ENCODE assay signal across 1 fruit fly cellular context in genomic region chr3R:20592517-20593462, dm6.
TF ChIP-seq lines count a peak whose summit lies in the region.

Pus1 (minus strand) TSS chr3R:20592671.
bon (plus strand) TSS chr3R:20593139.

TF ChIP-seq in whole organism, embryonic, 481 proteins besides CTCF, POLR2A, EP300 and RAD21 (continued from another document and continues in another):
- TF ChIP-seq Trl (optimal IDR thresholded peaks at IDR 0.05; lab: Kevin White, UChicago) (peak in 1 of 2 experiments; percentile 34), Trl (GFP tag; optimal IDR thresholded peaks at IDR 0.05; lab: Kevin White, UChicago) (no peak), phol (tag; optimal IDR thresholded peaks at IDR 0.05; lab: Kevin White, UChicago) (peak; percentile 99), Atf-2 (GFP tag; optimal IDR thresholded peaks at IDR 0.05; lab: Kevin White, UChicago) (no peak), Nf-YA (GFP tag; IDR thresholded peaks at IDR 0.05; lab: Robert Waterston, UW) (0 out of 2 replicates have a peak, but pooled peaks have one; percentile 8), Bgb (GFP tag; IDR thresholded peaks at IDR 0.05; lab: Robert Waterston, UW; ENCODE audit: partially characterized antibody) (peak; percentile 57), ssp (GFP tag; IDR thresholded peaks at IDR 0.05; lab: Robert Waterston, UW) (no peak), tx (GFP tag; optimal IDR thresholded peaks at IDR 0.05; lab: Kevin White, UChicago) (peak; percentile 33), Lhr (GFP tag; optimal IDR thresholded peaks at IDR 0.05; lab: Kevin White, UChicago) (peak; percentile 51), CG12744 (GFP tag; optimal IDR thresholded peaks at IDR 0.05; lab: Kevin White, UChicago) (no peak), tgo (GFP tag; IDR thresholded peaks at IDR 0.05; lab: Robert Waterston, UW) (no peak), al (GFP tag; IDR thresholded peaks at IDR 0.05; lab: Robert Waterston, UW) (no peak), HLH54F (GFP tag; optimal IDR thresholded peaks at IDR 0.05; lab: Kevin White, UChicago) (peak; percentile 30), Xrp1 (GFP tag; IDR thresholded peaks at IDR 0.05; lab: Robert Waterston, UW) (no peak), CG9215 (GFP tag; IDR thresholded peaks at IDR 0.05; lab: Robert Waterston, UW) (no peak), CG10321 (GFP tag; IDR thresholded peaks at IDR 0.05; lab: Robert Waterston, UW) (no peak), dmrt99B (tag; optimal IDR thresholded peaks at IDR 0.05; lab: Kevin White, UChicago) (no peak), CG4404 (GFP tag; IDR thresholded peaks at IDR 0.05; lab: Robert Waterston, UW) (no peak), CG9797 (GFP tag; optimal IDR thresholded peaks at IDR 0.05; lab: Kevin White, UChicago) (peak; percentile 89), rib (GFP tag; IDR thresholded peaks at IDR 0.05; lab: Robert Waterston, UW) (peak; percentile 48; the same call in 1 of the 2 replicates), CG7357 (GFP tag; IDR thresholded peaks at IDR 0.05; lab: Robert Waterston, UW) (no peak), Blimp-1 (GFP tag; optimal IDR thresholded peaks at IDR 0.05; lab: Kevin White, UChicago) (peak; percentile 51), CG17385 (GFP tag; optimal IDR thresholded peaks at IDR 0.05; lab: Kevin White, UChicago) (peak; percentile 95), sob (GFP tag; IDR thresholded peaks at IDR 0.05; lab: Robert Waterston, UW) (peak; percentile 22; the same call in 1 of the 2 replicates), Elba2 (GFP tag; optimal IDR thresholded peaks at IDR 0.05; lab: Kevin White, UChicago) (no peak), knrl (GFP tag; IDR thresholded peaks at IDR 0.05; lab: Robert Waterston, UW; ENCODE audit: partially characterized antibody) (no peak), CG2712 (tag; optimal IDR thresholded peaks at IDR 0.05; lab: Kevin White, UChicago) (peak; percentile 33), sens (GFP tag; lab: Kevin White, UChicago) (peak; percentile 89), Abd-B (GFP tag; optimal IDR thresholded peaks at IDR 0.05; lab: Kevin White, UChicago) (no peak), CG33213 (GFP tag; optimal IDR thresholded peaks at IDR 0.05; lab: Kevin White, UChicago) (peak; percentile 36), fru (optimal IDR thresholded peaks at IDR 0.05; lab: Kevin White, UChicago) (no peak), gcm (GFP tag; optimal IDR thresholded peaks at IDR 0.05; lab: Kevin White, UChicago) (peak; percentile 30), CG10565 (GFP tag; optimal IDR thresholded peaks at IDR 0.05; lab: Kevin White, UChicago) (no peak), CG2202 (tag; optimal IDR thresholded peaks at IDR 0.05; lab: Kevin White, UChicago) (no peak), TFAM (GFP tag; optimal IDR thresholded peaks at IDR 0.05; lab: Kevin White, UChicago) (no peak), CG15479 (GFP tag; optimal IDR thresholded peaks at IDR 0.05; lab: Kevin White, UChicago) (no peak), CG3726 (GFP tag; IDR thresholded peaks at IDR 0.05; lab: Robert Waterston, UW) (no peak), fu2 (GFP tag; optimal IDR thresholded peaks at IDR 0.05; lab: Kevin White, UChicago) (peak; percentile 25), CG3838 (GFP tag; optimal IDR thresholded peaks at IDR 0.05; lab: Kevin White, UChicago) (no peak), NFAT (GFP tag; IDR thresholded peaks at IDR 0.05; lab: Robert Waterston, UW) (0 out of 2 replicates have a peak, but pooled peaks have one; percentile 13), CG1024 (GFP tag; IDR thresholded peaks at IDR 0.05; lab: Robert Waterston, UW) (no peak), fd64A (GFP tag; optimal IDR thresholded peaks at IDR 0.05; lab: Kevin White, UChicago) (no peak), BtbVII (GFP tag; optimal IDR thresholded peaks at IDR 0.05; lab: Kevin White, UChicago) (no peak), CG15601 (tag; optimal IDR thresholded peaks at IDR 0.05; lab: Kevin White, UChicago) (peak; percentile 14), CG11456 (GFP tag; IDR thresholded peaks at IDR 0.05; lab: Robert Waterston, UW) (no peak), PHDP (tag; optimal IDR thresholded peaks at IDR 0.05; lab: Kevin White, UChicago) (no peak), Dip3 (GFP tag; optimal IDR thresholded peaks at IDR 0.05; lab: Kevin White, UChicago) (no peak), CG1603 (tag; optimal IDR thresholded peaks at IDR 0.05; lab: Kevin White, UChicago) (peak; percentile 67), CG1647 (GFP tag; optimal IDR thresholded peaks at IDR 0.05; lab: Kevin White, UChicago) (no peak), Mrtf (GFP tag; IDR thresholded peaks at IDR 0.05; lab: Robert Waterston, UW) (no peak), HHEX (GFP tag; optimal IDR thresholded peaks at IDR 0.05; lab: Kevin White, UChicago) (no peak), CkIIα-i1 (GFP tag; IDR thresholded peaks at IDR 0.05; lab: Robert Waterston, UW) (no peak), kni (GFP tag; optimal IDR thresholded peaks at IDR 0.05; lab: Kevin White, UChicago) (peak; percentile 30), stwl (tag; optimal IDR thresholded peaks at IDR 0.05; lab: Kevin White, UChicago) (peak; percentile 79), CG18599 (GFP tag; optimal IDR thresholded peaks at IDR 0.05; lab: Kevin White, UChicago) (no peak), oc (tag; optimal IDR thresholded peaks at IDR 0.05; lab: Kevin White, UChicago) (peak; percentile 9), CG8089 (GFP tag; optimal IDR thresholded peaks at IDR 0.05; lab: Kevin White, UChicago) (no peak), inv (GFP tag; IDR thresholded peaks at IDR 0.05; lab: Robert Waterston, UW; ENCODE audit: partially characterized antibody) (no peak), gsb-n (tag; optimal IDR thresholded peaks at IDR 0.05; lab: Kevin White, UChicago) (no peak), Hr3 (GFP tag; optimal IDR thresholded peaks at IDR 0.05; lab: Kevin White, UChicago) (no peak), CG30020 (tag; optimal IDR thresholded peaks at IDR 0.05; lab: Kevin White, UChicago) (peak; percentile 43), CG1602 (GFP tag; optimal IDR thresholded peaks at IDR 0.05; lab: Kevin White, UChicago) (no peak), z (GFP tag; IDR thresholded peaks at IDR 0.05; lab: Robert Waterston, UW) (no peak), jumu (GFP tag; optimal IDR thresholded peaks at IDR 0.05; lab: Kevin White, UChicago) (peak; percentile 32), CG2875 (GFP tag; optimal IDR thresholded peaks at IDR 0.05; lab: Kevin White, UChicago) (no peak), gfzf (GFP tag; optimal IDR thresholded peaks at IDR 0.05; lab: Kevin White, UChicago) (peak; percentile 60), en (GFP tag; optimal IDR thresholded peaks at IDR 0.05; lab: Kevin White, UChicago) (no peak), trem (tag; optimal IDR thresholded peaks at IDR 0.05; lab: Kevin White, UChicago) (peak; percentile 51), CG2199 (GFP tag; IDR thresholded peaks at IDR 0.05; lab: Robert Waterston, UW) (0 out of 3 replicates have a peak, but pooled peaks have one; percentile 16), ci (GFP tag; IDR thresholded peaks at IDR 0.05; lab: Robert Waterston, UW) (peak; percentile 20; the same call in 1 of the 3 replicates), CG16815 (GFP tag; optimal IDR thresholded peaks at IDR 0.05; lab: Kevin White, UChicago) (no peak), sr (GFP tag; IDR thresholded peaks at IDR 0.05; lab: Robert Waterston, UW) (no peak), CG10267 (tag; optimal IDR thresholded peaks at IDR 0.05; lab: Kevin White, UChicago) (peak; percentile 40), usp (GFP tag; optimal IDR thresholded peaks at IDR 0.05; lab: Kevin White, UChicago) (no peak), pzg (GFP tag; optimal IDR thresholded peaks at IDR 0.05; lab: Kevin White, UChicago) (peak; percentile 87), CG4424 (GFP tag; optimal IDR thresholded peaks at IDR 0.05; lab: Kevin White, UChicago) (no peak), tna (GFP tag; IDR thresholded peaks at IDR 0.05; lab: Robert Waterston, UW; ENCODE audit: partially characterized antibody) (peak; percentile 46; the same call in 1 of the 2 replicates), cas (GFP tag; IDR thresholded peaks at IDR 0.05; lab: Robert Waterston, UW) (no peak), CG34224 (GFP tag; IDR thresholded peaks at IDR 0.05; lab: Robert Waterston, UW; ENCODE audit: partially characterized antibody) (peak; percentile 20; the same call in 1 of the 3 replicates), CG6683 (GFP tag; optimal IDR thresholded peaks at IDR 0.05; lab: Kevin White, UChicago) (no peak), prd (optimal IDR thresholded peaks at IDR 0.05; lab: Kevin White, UChicago) (no peak), prd (GFP tag; IDR thresholded peaks at IDR 0.05; lab: Robert Waterston, UW) (peak; percentile 12; the same call in 1 of the 3 replicates), nerfin-2 (GFP tag; IDR thresholded peaks at IDR 0.05; lab: Robert Waterston, UW; ENCODE audit: partially characterized antibody) (no peak), ttk (GFP tag; IDR thresholded peaks at IDR 0.05; lab: Robert Waterston, UW) (no peak), Vsx1 (GFP tag; optimal IDR thresholded peaks at IDR 0.05; lab: Kevin White, UChicago) (peak; percentile 51), Usf (GFP tag; optimal IDR thresholded peaks at IDR 0.05; lab: Kevin White, UChicago) (no peak), dysf (GFP tag; IDR thresholded peaks at IDR 0.05; lab: Robert Waterston, UW) (no peak), tio (GFP tag; optimal IDR thresholded peaks at IDR 0.05; lab: Kevin White, UChicago) (no peak), toy (GFP tag; IDR thresholded peaks at IDR 0.05; lab: Robert Waterston, UW) (no peak), btn (GFP tag; optimal IDR thresholded peaks at IDR 0.05; lab: Kevin White, UChicago) (no peak), CG7928 (GFP tag; optimal IDR thresholded peaks at IDR 0.05; lab: Kevin White, UChicago) (no peak), CG5245 (GFP tag; optimal IDR thresholded peaks at IDR 0.05; lab: Kevin White, UChicago) (no peak), CG11504 (tag; optimal IDR thresholded peaks at IDR 0.05; lab: Kevin White, UChicago) (peak; percentile 29), chn (GFP tag; optimal IDR thresholded peaks at IDR 0.05; lab: Kevin White, UChicago) (peak; percentile 5), fd102C (GFP tag; optimal IDR thresholded peaks at IDR 0.05; lab: Kevin White, UChicago) (no peak), onecut (GFP tag; IDR thresholded peaks at IDR 0.05; lab: Robert Waterston, UW) (no peak), Ssrp (tag; optimal IDR thresholded peaks at IDR 0.05; lab: Kevin White, UChicago) (no peak), Six4 (GFP tag; optimal IDR thresholded peaks at IDR 0.05; lab: Kevin White, UChicago) (peak; percentile 1), Side (GFP tag; optimal IDR thresholded peaks at IDR 0.05; lab: Kevin White, UChicago) (peak; percentile 41), MTF-1 (GFP tag; optimal IDR thresholded peaks at IDR 0.05; lab: Kevin White, UChicago; ENCODE audit: borderline replicate concordance) (no peak), Dad (GFP tag; optimal IDR thresholded peaks at IDR 0.05; lab: Kevin White, UChicago) (no peak), Gsc (GFP tag; IDR thresholded peaks at IDR 0.05; lab: Robert Waterston, UW) (no peak), bab2 (GFP tag; optimal IDR thresholded peaks at IDR 0.05; lab: Kevin White, UChicago) (peak; percentile 22), slou (GFP tag; optimal IDR thresholded peaks at IDR 0.05; lab: Kevin White, UChicago) (no peak), CG18619 (GFP tag; optimal IDR thresholded peaks at IDR 0.05; lab: Kevin White, UChicago) (no peak), zen (tag; optimal IDR thresholded peaks at IDR 0.05; lab: Kevin White, UChicago) (peak; percentile 74), slbo (GFP tag; IDR thresholded peaks at IDR 0.05; lab: Robert Waterston, UW) (peak; percentile 52; the same call in 1 of the 2 replicates), CG18262 (tag; optimal IDR thresholded peaks at IDR 0.05; lab: Kevin White, UChicago) (peak; percentile 21), Oaz (GFP tag; IDR thresholded peaks at IDR 0.05; lab: Robert Waterston, UW) (no peak), bsh (GFP tag; optimal IDR thresholded peaks at IDR 0.05; lab: Kevin White, UChicago) (peak; percentile 2 to 7), seq (GFP tag; IDR thresholded peaks at IDR 0.05; lab: Robert Waterston, UW) (no peak; the same call in 1 of the 2 replicates), Nf-YC (tag; optimal IDR thresholded peaks at IDR 0.05; lab: Kevin White, UChicago) (peak; percentile 42), sim (GFP tag; IDR thresholded peaks at IDR 0.05; lab: Robert Waterston, UW) (no peak), CG8359 (GFP tag; optimal IDR thresholded peaks at IDR 0.05; lab: Kevin White, UChicago; ENCODE audit: borderline replicate concordance) (no peak), CG11695 (GFP tag; IDR thresholded peaks at IDR 0.05; lab: Robert Waterston, UW) (no peak), unpg (GFP tag; optimal IDR thresholded peaks at IDR 0.05; lab: Kevin White, UChicago) (no peak), CG2116 (GFP tag; optimal IDR thresholded peaks at IDR 0.05; lab: Kevin White, UChicago) (no peak), CG10366 (GFP tag; IDR thresholded peaks at IDR 0.05; lab: Robert Waterston, UW) (no peak), D (optimal IDR thresholded peaks at IDR 0.05; lab: Kevin White, UChicago) (no peak), D (GFP tag; optimal IDR thresholded peaks at IDR 0.05; lab: Kevin White, UChicago) (no peak), CG12219 (GFP tag; optimal IDR thresholded peaks at IDR 0.05; lab: Kevin White, UChicago) (no peak), tin (GFP tag; optimal IDR thresholded peaks at IDR 0.05; lab: Kevin White, UChicago) (peak; percentile 30), CG6272 (GFP tag; IDR thresholded peaks at IDR 0.05; lab: Robert Waterston, UW) (no peak), emc (GFP tag; optimal IDR thresholded peaks at IDR 0.05; lab: Kevin White, UChicago) (no peak), Stat92E (GFP tag; optimal IDR thresholded peaks at IDR 0.05; lab: Kevin White, UChicago) (no peak), Dfd (GFP tag; optimal IDR thresholded peaks at IDR 0.05; lab: Kevin White, UChicago) (no peak), zf30C (GFP tag; optimal IDR thresholded peaks at IDR 0.05; lab: Kevin White, UChicago) (no peak), disco-r (GFP tag; optimal IDR thresholded peaks at IDR 0.05; lab: Kevin White, UChicago) (no peak), corto (GFP tag; optimal IDR thresholded peaks at IDR 0.05; lab: Kevin White, UChicago) (no peak), CG31224 (GFP tag; IDR thresholded peaks at IDR 0.05; lab: Robert Waterston, UW) (no peak), Scr (GFP tag; IDR thresholded peaks at IDR 0.05; lab: Robert Waterston, UW; ENCODE audit: partially characterized antibody) (peak; percentile 39), Dll (GFP tag; IDR thresholded peaks at IDR 0.05; lab: Robert Waterston, UW; ENCODE audit: partially characterized antibody) (no peak), Hmr (GFP tag; optimal IDR thresholded peaks at IDR 0.05; lab: Kevin White, UChicago) (peak; percentile 15), sens-2 (GFP tag; IDR thresholded peaks at IDR 0.05; lab: Robert Waterston, UW) (no peak), pho (GFP tag; optimal IDR thresholded peaks at IDR 0.05; lab: Kevin White, UChicago) (peak; percentile 31)
